Worm (Caenorhabditis elegans): ENCODE measurements around the gene spdl-1.
A peak's percentile ranks its signal among the peaks of the same experiment; 100 is the strongest.

spdl-1 gene

DNA sequence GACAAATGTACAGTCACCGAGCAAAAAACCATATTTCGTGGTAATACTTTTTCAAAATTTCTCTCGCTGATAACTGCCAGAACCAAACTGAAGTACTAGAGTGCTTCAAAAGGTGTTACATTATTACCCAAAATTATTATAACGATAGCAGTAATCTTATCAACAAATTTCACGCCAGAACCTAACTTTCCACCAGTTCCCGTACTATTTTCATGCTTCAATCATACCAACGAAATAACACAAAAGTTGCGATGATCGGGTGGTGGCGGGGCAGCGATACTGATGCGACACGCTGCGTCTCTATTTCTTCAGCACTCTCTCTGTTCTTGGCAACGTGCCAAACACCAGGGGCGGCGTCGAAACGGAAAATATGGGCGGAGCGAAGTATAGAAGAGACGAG lies 27.6 kb downstream of the spdl-1 start:
- TF ChIP-seq lsy-12 (tag; optimal IDR thresholded peaks at IDR 0.05) (peak; percentile 20), nhr-25 (tag; optimal IDR thresholded peaks at IDR 0.05) (peak; percentile 44), nhr-77 (tag; optimal IDR thresholded peaks at IDR 0.05) (no peak), elt-2 (tag; optimal IDR thresholded peaks at IDR 0.05) (peak; percentile 95), pqm-1 (tag; optimal IDR thresholded peaks at IDR 0.05) (peak; percentile 92), mdl-1 (tag; optimal IDR thresholded peaks at IDR 0.05) (no peak), unc-62 (GFP tag; optimal IDR thresholded peaks at IDR 0.05) (peak; percentile 2), skn-1 (tag; optimal IDR thresholded peaks at IDR 0.05) (no peak), jun-1 (tag; optimal IDR thresholded peaks at IDR 0.05) (peak; percentile 60), snpc-4 (tag; optimal IDR thresholded peaks at IDR 0.05) (peak; percentile 16), tbx-2 (tag; optimal IDR thresholded peaks at IDR 0.05) (no peak), fkh-10 (GFP tag; optimal IDR thresholded peaks at IDR 0.05) (no peak), nhr-23 (tag; optimal IDR thresholded peaks at IDR 0.05) (peak; percentile 52), nhr-43 (tag; optimal IDR thresholded peaks at IDR 0.05; ENCODE audit: poor library complexity, severe bottlenecking) (peak; percentile 7), pha-4 (tag; optimal IDR thresholded peaks at IDR 0.05) (peak; percentile 13)

DNA sequence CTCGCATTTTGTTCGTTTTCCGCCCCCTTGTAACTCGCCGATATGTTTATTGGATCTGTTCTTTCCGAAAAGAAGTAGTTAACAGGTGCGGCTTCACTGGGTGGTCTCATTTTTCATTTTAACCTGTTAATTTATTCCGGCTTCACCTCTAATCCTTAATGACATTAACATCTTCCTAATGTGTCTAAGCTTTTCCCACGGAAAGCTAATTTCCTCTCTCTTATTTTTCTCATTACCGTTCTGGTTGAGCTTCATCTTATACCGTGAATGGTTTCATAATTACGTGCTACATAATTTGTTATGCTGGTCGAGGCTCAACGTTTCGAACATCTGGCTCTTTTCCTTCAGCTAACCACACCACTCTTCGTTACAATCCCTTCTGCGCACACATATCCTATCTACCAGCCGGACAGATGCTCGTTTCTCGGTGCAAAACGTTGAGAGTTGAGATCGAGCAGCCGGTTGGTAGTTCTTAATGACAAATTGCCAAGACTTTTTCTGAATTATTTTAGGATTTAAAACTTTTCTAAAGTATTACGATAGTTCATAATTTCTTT lies 28.1 kb downstream of the spdl-1 start:
- TF ChIP-seq R02D3.7 (tag; optimal IDR thresholded peaks at IDR 0.05) (no peak), nfya-1 (tag; optimal IDR thresholded peaks at IDR 0.05; ENCODE audit: insufficient read depth) (no peak), egl-5 (tag; optimal IDR thresholded peaks at IDR 0.05) (no peak), unc-39 (tag; optimal IDR thresholded peaks at IDR 0.05) (no peak), elt-1 (tag; optimal IDR thresholded peaks at IDR 0.05) (no peak), tbx-2 (tag; optimal IDR thresholded peaks at IDR 0.05) (no peak), nhr-11 (tag; optimal IDR thresholded peaks at IDR 0.05) (no peak)

ce11 chrII:7810162-7810868 lies 28.9 kb downstream of the spdl-1 start:
- TF ChIP-seq unc-62 (GFP tag; optimal IDR thresholded peaks at IDR 0.05) = no peak
- peak; percentile 35 for TF ChIP-seq pha-4 (tag; optimal IDR thresholded peaks at IDR 0.05)

- no peak for TF ChIP-seq lin-39 (tag; optimal IDR thresholded peaks at IDR 0.05)
- no peak for TF ChIP-seq elt-2 (tag; optimal IDR thresholded peaks at IDR 0.05)
- TF ChIP-seq hmg-11 (tag; optimal IDR thresholded peaks at IDR 0.05) = no peak
- no peak for TF ChIP-seq pha-4 (tag; optimal IDR thresholded peaks at IDR 0.05)
- TF ChIP-seq nhr-28 (tag; optimal IDR thresholded peaks at IDR 0.05) = no peak
- no peak for TF ChIP-seq fos-1 (tag; optimal IDR thresholded peaks at IDR 0.05)
- no peak for TF ChIP-seq daf-12 (tag; optimal IDR thresholded peaks at IDR 0.05)
- no peak for TF ChIP-seq nhr-23 (tag; optimal IDR thresholded peaks at IDR 0.05)
Observed at ce11 chrII:7810869-7811543, 29.6 kb downstream of the spdl-1 start, which contains the start of gene cki-1. Gene cki-1, plus strand, starts transcription at chrII:7811240.

ce11 chrII:7812332-7812731 lies 31.0 kb downstream of the spdl-1 start:
- TF ChIP-seq lin-15B (tag; optimal IDR thresholded peaks at IDR 0.05) = no peak
- no peak for TF ChIP-seq egl-27 (tag; optimal IDR thresholded peaks at IDR 0.05)
- TF ChIP-seq ztf-11 (tag; optimal IDR thresholded peaks at IDR 0.05) = no peak
- TF ChIP-seq nhr-25 (tag; optimal IDR thresholded peaks at IDR 0.05) = peak; percentile 12
- TF ChIP-seq fkh-2 (tag; optimal IDR thresholded peaks at IDR 0.05) = no peak

DNA sequence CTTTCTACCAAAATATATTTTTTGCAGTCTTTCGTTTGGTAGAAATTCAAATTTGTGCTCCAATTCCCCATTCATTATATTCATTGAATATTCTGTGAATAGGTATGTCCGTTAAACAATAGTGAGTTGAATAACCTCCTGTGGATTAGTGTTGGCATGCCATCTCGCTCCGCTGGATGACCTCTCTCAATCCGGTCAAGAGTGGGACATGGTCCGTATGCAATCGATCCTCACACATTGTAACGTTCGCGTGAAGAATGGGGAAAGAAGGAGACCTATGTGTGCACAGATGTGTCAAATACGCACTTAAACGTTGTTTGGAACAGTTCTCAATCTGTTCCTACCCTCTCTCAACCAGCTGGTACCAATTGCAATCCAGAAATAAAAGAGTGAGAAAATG lies 31.9 kb downstream of the spdl-1 start:
- TF ChIP-seq fkh-10 (GFP tag; optimal IDR thresholded peaks at IDR 0.05) (no peak), nhr-67 (tag; optimal IDR thresholded peaks at IDR 0.05) (no peak), egl-27 (tag; optimal IDR thresholded peaks at IDR 0.05) (no peak), elt-1 (tag; optimal IDR thresholded peaks at IDR 0.05) (no peak), egl-5 (tag; optimal IDR thresholded peaks at IDR 0.05) (no peak)

Measured in whole organism, L3 larva.